Worm (Caenorhabditis elegans) whole organism, L2 larva: Measurements from ENCODE around the gene nhr-168.

Experiments
- C34F6.9 ChIP-seq: fragments of 150-350 bp; optimal IDR thresholded peaks from 2 replicates; lab custom pipeline; 2014; ENCODE audit warnings: missing biosample characterization, missing genetic modification characterization
- F13H6.1 ChIP-seq: sonication (generic microtip); optimal IDR thresholded peaks from 2 replicates; lab custom pipeline; 2016; ENCODE audit warnings: missing genetic modification characterization, missing compliant biosample characterization
- R02D3.7 ChIP-seq: fragments of 150-350 bp; optimal IDR thresholded peaks from 2 replicates; lab custom pipeline; 2014; ENCODE audit warnings: missing biosample characterization, missing genetic modification characterization
- Y55F3AM.14 ChIP-seq: fragments of 200-800 bp; sonication (Bioruptor generic); optimal IDR thresholded peaks from 2 replicates; lab custom pipeline; 2018; ENCODE audit warnings: mild to moderate bottlenecking, missing genetic modification characterization, missing compliant biosample characterization
- ZK546.5 ChIP-seq: sonication (generic microtip); optimal IDR thresholded peaks from 2 replicates; lab custom pipeline; 2017; ENCODE audit warnings: missing biosample characterization, missing genetic modification characterization
- alr-1 ChIP-seq: fragments of 150-350 bp; optimal IDR thresholded peaks from 2 replicates; lab custom pipeline; 2014; ENCODE audit warnings: missing biosample characterization, missing genetic modification characterization
- aly-2 ChIP-seq: fragments of 150-350 bp; optimal IDR thresholded peaks from 2 replicates; lab custom pipeline; 2014; ENCODE audit warnings: missing biosample characterization, missing genetic modification characterization
- ama-1 ChIP-seq: fragments of 150-350 bp; optimal IDR thresholded peaks from 2 replicates; lab custom pipeline; 2018; ENCODE audit warnings: inconsistent platforms
- blmp-1 ChIP-seq: sonication (generic microtip); optimal IDR thresholded peaks from 2 replicates; lab custom pipeline; 2017; ENCODE audit warnings: missing genetic modification characterization, mild to moderate bottlenecking, missing compliant biosample characterization, antibody characterized with exemption, moderate library complexity; ENCODE audit not compliant: insufficient read depth
- ceh-16 ChIP-seq: fragments of 150-350 bp; optimal IDR thresholded peaks from 2 replicates; lab custom pipeline; 2014; ENCODE audit warnings: missing biosample characterization, missing genetic modification characterization
- ceh-82 ChIP-seq: fragments of 150-350 bp; optimal IDR thresholded peaks from 2 replicates; lab custom pipeline; 2014; ENCODE audit warnings: missing biosample characterization, missing genetic modification characterization
- crh-2 ChIP-seq: sonication (generic microtip); optimal IDR thresholded peaks from 2 replicates; lab custom pipeline; 2017; ENCODE audit warnings: missing biosample characterization, missing genetic modification characterization
- dmd-4 ChIP-seq: sonication (generic microtip); optimal IDR thresholded peaks from 2 replicates; lab custom pipeline; 2017; ENCODE audit warnings: missing biosample characterization, missing genetic modification characterization
- egl-27 ChIP-seq: sonication (generic microtip); optimal IDR thresholded peaks from 3 replicates; lab custom pipeline; 2017; ENCODE audit warnings: missing biosample characterization, missing genetic modification reagents, missing genetic modification characterization
- elt-1 ChIP-seq: fragments of 150-350 bp; optimal IDR thresholded peaks from 2 replicates; lab custom pipeline; 2014; ENCODE audit warnings: missing biosample characterization, missing genetic modification characterization
- elt-3 ChIP-seq: sonication (generic microtip); optimal IDR thresholded peaks from 2 replicates; lab custom pipeline; 2017; ENCODE audit warnings: missing biosample characterization, missing genetic modification characterization
- fos-1 ChIP-seq: fragments of 150-350 bp; optimal IDR thresholded peaks from 2 replicates; lab custom pipeline; 2014; ENCODE audit warnings: missing biosample characterization, missing genetic modification characterization
- gmeb-1 ChIP-seq: fragments of 150-350 bp; optimal IDR thresholded peaks from 2 replicates; lab custom pipeline; 2014; ENCODE audit warnings: missing biosample characterization, missing genetic modification characterization
- lin-11 ChIP-seq: fragments of 150-350 bp; sonication (generic microtip); optimal IDR thresholded peaks from 2 replicates; lab custom pipeline; 2014; ENCODE audit warnings: missing biosample characterization, missing genetic modification characterization, inconsistent platforms, mixed read lengths
- lin-13 ChIP-seq: fragments of 150-350 bp; optimal IDR thresholded peaks from 2 replicates; lab custom pipeline; 2014; ENCODE audit warnings: missing biosample characterization, missing genetic modification reagents, missing genetic modification characterization
- lin-39 ChIP-seq: fragments of 150-350 bp; optimal IDR thresholded peaks from 2 replicates; lab custom pipeline; 2014; ENCODE audit warnings: missing biosample characterization, missing genetic modification reagents, missing genetic modification characterization
- lsy-2 ChIP-seq, 2 experiments: fragments of 150-350 bp in 1 of 2; sonication (generic microtip) in 1 of 2; optimal IDR thresholded peaks; 2 replicates each; lab custom pipeline; 2014 to 2017; ENCODE audit warnings: missing biosample characterization in 2 of 2, missing genetic modification characterization in 2 of 2
- mab-5 ChIP-seq: fragments of 150-350 bp; optimal IDR thresholded peaks from 2 replicates; lab custom pipeline; 2014; ENCODE audit warnings: missing biosample characterization, missing genetic modification characterization
- mbf-1 ChIP-seq: sonication (generic microtip); optimal IDR thresholded peaks from 2 replicates; lab custom pipeline; 2017; ENCODE audit warnings: missing biosample characterization, missing genetic modification characterization
- mdl-1 ChIP-seq, 2 experiments: fragments of 150-350 bp in 1 of 2; sonication (generic microtip) in 1 of 2; optimal IDR thresholded peaks; 2 replicates each; lab custom pipeline; 2017; ENCODE audit warnings: missing biosample characterization in 2 of 2, missing genetic modification characterization in 2 of 2
- nhr-10 ChIP-seq: sonication (generic microtip); optimal IDR thresholded peaks from 2 replicates; lab custom pipeline; 2017; ENCODE audit warnings: missing biosample characterization, missing genetic modification characterization
- nhr-11 ChIP-seq: fragments of 150-350 bp; optimal IDR thresholded peaks from 2 replicates; lab custom pipeline; 2014; ENCODE audit warnings: missing biosample characterization, missing genetic modification characterization
- nhr-12 ChIP-seq: fragments of 150-350 bp; optimal IDR thresholded peaks from 2 replicates; lab custom pipeline; 2014; ENCODE audit warnings: missing biosample characterization, missing genetic modification characterization
- nhr-129 ChIP-seq: fragments of 150-350 bp; optimal IDR thresholded peaks from 2 replicates; lab custom pipeline; 2014; ENCODE audit warnings: missing biosample characterization, missing genetic modification characterization
- nhr-21 ChIP-seq: fragments of 150-350 bp; optimal IDR thresholded peaks from 2 replicates; lab custom pipeline; 2014; ENCODE audit warnings: missing biosample characterization, missing genetic modification characterization
- nhr-23 ChIP-seq: fragments of 150-350 bp; optimal IDR thresholded peaks from 2 replicates; lab custom pipeline; 2014; ENCODE audit warnings: missing biosample characterization, missing genetic modification reagents, missing genetic modification characterization
- nhr-237 ChIP-seq: fragments of 150-350 bp; optimal IDR thresholded peaks from 2 replicates; lab custom pipeline; 2014; ENCODE audit warnings: missing biosample characterization, missing genetic modification characterization
- nhr-25 ChIP-seq: fragments of 150-350 bp; sonication (generic microtip); optimal IDR thresholded peaks from 3 replicates; lab custom pipeline; 2014; ENCODE audit warnings: missing biosample characterization, missing genetic modification characterization
- nhr-6 ChIP-seq: fragments of 150-350 bp; optimal IDR thresholded peaks from 2 replicates; lab custom pipeline; 2014; ENCODE audit warnings: missing biosample characterization, missing genetic modification characterization
- nhr-77 ChIP-seq: fragments of 150-350 bp; optimal IDR thresholded peaks from 2 replicates; lab custom pipeline; 2014; ENCODE audit warnings: missing biosample characterization, missing genetic modification characterization
- peb-1 ChIP-seq: fragments of 150-350 bp; optimal IDR thresholded peaks from 2 replicates; lab custom pipeline; 2014; ENCODE audit warnings: missing biosample characterization, missing genetic modification characterization
- sem-4 ChIP-seq: fragments of 150-350 bp; optimal IDR thresholded peaks from 2 replicates; lab custom pipeline; 2014; ENCODE audit warnings: missing biosample characterization, missing genetic modification reagents, missing genetic modification characterization
- skn-1 ChIP-seq: sonication (generic microtip); optimal IDR thresholded peaks from 2 replicates; lab custom pipeline; 2017; ENCODE audit warnings: missing biosample characterization, missing genetic modification characterization
- sma-3 ChIP-seq: sonication (generic microtip); optimal IDR thresholded peaks from 2 replicates; lab custom pipeline; 2016; ENCODE audit warnings: missing genetic modification reagents, missing genetic modification characterization, missing compliant biosample characterization
- sma-9 ChIP-seq, 2 experiments: fragments of 150-350 bp in 1 of 2; sonication (generic microtip) in 1 of 2; optimal IDR thresholded peaks; 2 replicates each; lab custom pipeline; 2014 to 2016; ENCODE audit warnings: missing genetic modification characterization in 2 of 2, mild to moderate bottlenecking in 1 of 2, missing biosample characterization in 1 of 2, missing compliant biosample characterization in 1 of 2, missing genetic modification reagents in 1 of 2, moderate library complexity in 1 of 2
- snpc-4 ChIP-seq: fragments of 150-350 bp; optimal IDR thresholded peaks from 2 replicates; lab custom pipeline; 2014; ENCODE audit warnings: missing biosample characterization, missing genetic modification characterization
- unc-39 ChIP-seq: fragments of 150-350 bp; optimal IDR thresholded peaks from 2 replicates; lab custom pipeline; 2014; ENCODE audit warnings: missing biosample characterization, missing genetic modification characterization
- unc-55 ChIP-seq: fragments of 150-350 bp; sonication (generic microtip); optimal IDR thresholded peaks from 3 replicates; lab custom pipeline; 2014; ENCODE audit warnings: missing biosample characterization, missing genetic modification reagents, missing genetic modification characterization
- unc-62 ChIP-seq: fragments of 150-350 bp; optimal IDR thresholded peaks from 2 replicates; lab custom pipeline; 2014; ENCODE audit warnings: missing biosample characterization, missing genetic modification reagents, missing genetic modification characterization
- zag-1 ChIP-seq: fragments of 150-350 bp; optimal IDR thresholded peaks from 2 replicates; lab custom pipeline; 2014; ENCODE audit warnings: missing biosample characterization, missing genetic modification characterization
- ztf-1 ChIP-seq: fragments of 200-800 bp; sonication (Bioruptor generic); conservative IDR thresholded peaks from 2 replicates; pipeline ENCODE4 v1.3.6; 2022; ENCODE audit warnings: missing genetic modification characterization, missing compliant biosample characterization
- ztf-11 ChIP-seq: sonication (generic microtip); optimal IDR thresholded peaks from 2 replicates; lab custom pipeline; 2017; ENCODE audit warnings: missing biosample characterization, missing genetic modification characterization
- ztf-4 ChIP-seq: fragments of 150-350 bp; optimal IDR thresholded peaks from 2 replicates; lab custom pipeline; 2014; ENCODE audit warnings: missing biosample characterization, missing genetic modification characterization

nhr-168 gene

DNA sequence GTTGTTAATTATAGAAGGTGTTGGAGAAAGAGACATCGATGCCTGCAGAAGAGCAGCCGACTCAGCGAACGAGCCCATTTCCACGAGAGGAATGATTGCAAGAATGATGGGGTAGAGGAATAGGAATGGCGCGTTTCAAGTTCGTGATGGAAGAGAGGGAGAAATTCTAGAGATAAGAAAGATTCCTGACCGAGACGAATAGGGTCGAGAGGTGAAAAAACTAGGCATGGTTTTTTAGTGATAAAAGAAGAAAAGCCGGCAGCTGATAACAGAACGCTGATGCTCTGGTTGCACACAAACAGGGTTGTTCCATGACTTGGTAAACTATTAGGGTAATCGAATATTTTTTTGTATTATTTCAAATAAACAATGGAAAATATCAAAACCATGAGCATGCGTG, 39.1 kb upstream of the nhr-168 start:
- peak; percentile 77 for TF ChIP-seq fos-1
- no peak for TF ChIP-seq crh-2 (tag; lab: Kevin White, UChicago)

DNA sequence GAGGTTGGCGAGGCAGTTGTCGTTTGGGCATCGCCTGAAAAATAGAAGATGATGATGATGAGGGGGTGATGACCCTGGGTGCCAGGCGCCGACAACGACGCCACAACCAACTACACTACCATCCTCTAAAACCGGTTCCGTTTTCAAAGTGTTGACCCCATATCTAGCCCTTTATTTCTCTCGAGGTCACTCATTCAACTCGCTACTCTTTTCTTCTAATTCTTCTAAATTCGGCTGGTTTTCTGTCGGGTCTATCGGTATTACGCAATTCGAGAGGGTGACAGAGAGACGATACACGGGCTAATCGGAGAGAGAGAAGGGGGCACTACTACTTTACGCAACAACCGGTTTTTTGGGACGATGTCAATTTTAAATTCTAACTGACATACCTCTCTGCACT, 37.7 kb upstream of the nhr-168 start:
- TF ChIP-seq egl-27 (tag; lab: Kevin White, UChicago) (peak; percentile 79), gmeb-1 (tag; lab: Kevin White, UChicago) (peak; percentile 63), elt-1 (tag; lab: Kevin White, UChicago) (no peak), mab-5 (tag; lab: Kevin White, UChicago) (no peak), nhr-6 (no peak), nhr-25 (peak; percentile 99), snpc-4 (tag; lab: Kevin White, UChicago) (no peak), ceh-16 (tag; lab: Kevin White, UChicago) (peak; percentile 92), nhr-129 (tag; lab: Kevin White, UChicago) (peak; percentile 87), nhr-12 (no peak), elt-3 (tag; lab: Kevin White, UChicago) (no peak), unc-39 (no peak), lsy-2 (tag; optimal IDR thresholded peaks at IDR 0.05; lab: Kevin White, UChicago) (peak in 1 of 2 experiments; percentile 58), ztf-11 (no peak), ztf-1 (no peak), nhr-10 (tag; lab: Kevin White, UChicago) (no peak), nhr-77 (tag; lab: Kevin White, UChicago) (no peak), skn-1 (tag; lab: Kevin White, UChicago) (no peak), aly-2 (tag; lab: Kevin White, UChicago) (no peak), sma-3 (GFP tag; lab: Kevin White, UChicago) (peak; percentile 81), Y55F3AM.14 (no peak), zag-1 (tag; lab: Kevin White, UChicago) (no peak), nhr-21 (tag; lab: Kevin White, UChicago) (peak; percentile 89), unc-62 (GFP tag; lab: Kevin White, UChicago) (no peak), ZK546.5 (no peak), mdl-1 (tag; optimal IDR thresholded peaks at IDR 0.05; lab: Kevin White, UChicago) (peak in 1 of 2 experiments; percentile 48), ceh-82 (tag; lab: Kevin White, UChicago) (no peak), nhr-11 (tag; lab: Kevin White, UChicago) (no peak), unc-55 (no peak), nhr-23 (tag; lab: Kevin White, UChicago) (no peak), ama-1 (lab: Kevin White, UChicago) (no peak), peb-1 (tag; lab: Kevin White, UChicago) (no peak), fos-1 (peak; percentile 74), ztf-4 (tag; lab: Kevin White, UChicago) (peak; percentile 58), dmd-4 (tag; lab: Kevin White, UChicago) (no peak), alr-1 (no peak), lin-11 (no peak), sem-4 (tag; lab: Kevin White, UChicago) (peak; percentile 77), lin-39 (tag; lab: Kevin White, UChicago) (no peak), sma-9 (GFP tag; optimal IDR thresholded peaks at IDR 0.05; lab: Kevin White, UChicago) (peak; percentile 77), sma-9 (tag; optimal IDR thresholded peaks at IDR 0.05; lab: Kevin White, UChicago) (no peak), R02D3.7 (no peak), C34F6.9 (tag; lab: Kevin White, UChicago) (peak; percentile 35), F13H6.1 (tag; lab: Kevin White, UChicago) (peak; percentile 83), mbf-1 (tag; lab: Kevin White, UChicago) (no peak), blmp-1 (peak; percentile 76), nhr-237 (tag; lab: Kevin White, UChicago) (no peak), lin-13 (GFP tag; lab: Kevin White, UChicago) (peak; percentile 64), crh-2 (tag; lab: Kevin White, UChicago) (peak; percentile 76)
